Fruit fly (Drosophila melanogaster): ENCODE results near the gene CG32110.

CG32110 gene

dm6 chr3L:12830416-12830815, 21.9 kb downstream of the CG32110 start (continued):
- TF ChIP-seq CG17568 (GFP tag; optimal IDR thresholded peaks at IDR 0.05) (peak; percentile 54), CG3995 (GFP tag; optimal IDR thresholded peaks at IDR 0.05) (no peak), lmd (GFP tag; IDR thresholded peaks at IDR 0.05) (no peak)

- TF ChIP-seq ap (GFP tag; IDR thresholded peaks at IDR 0.05) (no peak), CG12391 (tag; optimal IDR thresholded peaks at IDR 0.05) (peak; percentile 61), Drgx (GFP tag; IDR thresholded peaks at IDR 0.05) (peak; percentile 70), Gug (GFP tag; IDR thresholded peaks at IDR 0.05) (no peak), wek (GFP tag; optimal IDR thresholded peaks at IDR 0.05) (no peak), CG16863 (GFP tag; optimal IDR thresholded peaks at IDR 0.05) (peak; percentile 25), Mes4 (GFP tag; optimal IDR thresholded peaks at IDR 0.05) (peak; percentile 14), Fer3 (tag; optimal IDR thresholded peaks at IDR 0.05) (peak; percentile 56), CG3407 (GFP tag; optimal IDR thresholded peaks at IDR 0.05) (peak; percentile 1), zfh1 (GFP tag; IDR thresholded peaks at IDR 0.05) (peak; percentile 61; the same call in 2 of the 3 replicates), CG18599 (GFP tag; optimal IDR thresholded peaks at IDR 0.05) (peak; percentile 36), CG33557 (GFP tag; optimal IDR thresholded peaks at IDR 0.05) (no peak), CG7556 (GFP tag; optimal IDR thresholded peaks at IDR 0.05) (peak; percentile 60), Eip74EF (GFP tag; optimal IDR thresholded peaks at IDR 0.05) (peak in 1 of 2 experiments; percentile 39), oc (tag; optimal IDR thresholded peaks at IDR 0.05) (peak; percentile 3), CG6272 (GFP tag; IDR thresholded peaks at IDR 0.05) (no peak; the same call in 1 of the 2 replicates), ken (GFP tag; IDR thresholded peaks at IDR 0.05) (peak; percentile 39; the same call in 1 of the 3 replicates), rib (GFP tag; IDR thresholded peaks at IDR 0.05) (peak; percentile 62; the same call in 1 of the 2 replicates), Trl (optimal IDR thresholded peaks at IDR 0.05) (no peak), Trl (GFP tag; optimal IDR thresholded peaks at IDR 0.05) (peak; percentile 58), CG7372 (GFP tag; IDR thresholded peaks at IDR 0.05) (0 out of 2 replicates have a peak, but pooled peaks have one; percentile 42), Hr78 (GFP tag; optimal IDR thresholded peaks at IDR 0.05) (no peak), slp2 (GFP tag; optimal IDR thresholded peaks at IDR 0.05) (peak; percentile 38), Gsc (GFP tag; IDR thresholded peaks at IDR 0.05) (no peak), Nf-YA (GFP tag; IDR thresholded peaks at IDR 0.05) (no peak), CG2712 (tag; optimal IDR thresholded peaks at IDR 0.05) (peak; percentile 67), CG9215 (GFP tag; IDR thresholded peaks at IDR 0.05) (no peak), CG4424 (GFP tag; optimal IDR thresholded peaks at IDR 0.05) (peak; percentile 26), croc (GFP tag; conservative IDR thresholded peaks at IDR 0.05) (no peak), Mrtf (GFP tag; IDR thresholded peaks at IDR 0.05) (no peak), nom (GFP tag; optimal IDR thresholded peaks at IDR 0.05) (peak; percentile 20), Asciz (GFP tag; optimal IDR thresholded peaks at IDR 0.05) (peak; percentile 49), vvl (GFP tag; IDR thresholded peaks at IDR 0.05) (peak; percentile 69), CG8388 (GFP tag; optimal IDR thresholded peaks at IDR 0.05) (peak; percentile 32), Xbp1 (GFP tag; optimal IDR thresholded peaks at IDR 0.05) (peak; percentile 67), org-1 (GFP tag; optimal IDR thresholded peaks at IDR 0.05) (peak; percentile 36), MTF-1 (GFP tag; optimal IDR thresholded peaks at IDR 0.05; ENCODE audit: borderline replicate concordance) (no peak), CG17912 (GFP tag; optimal IDR thresholded peaks at IDR 0.05) (no peak), CG15073 (GFP tag; optimal IDR thresholded peaks at IDR 0.05) (no peak), Poxn (GFP tag; IDR thresholded peaks at IDR 0.05) (no peak), lab (GFP tag; optimal IDR thresholded peaks at IDR 0.05) (peak; percentile 35), CG3995 (GFP tag; optimal IDR thresholded peaks at IDR 0.05) (no peak), crc (GFP tag; optimal IDR thresholded peaks at IDR 0.05) (peak; percentile 26), nmo (GFP tag; optimal IDR thresholded peaks at IDR 0.05) (peak; percentile 53), Antp (GFP tag; optimal IDR thresholded peaks at IDR 0.05) (peak; percentile 37), Sox102F (GFP tag; optimal IDR thresholded peaks at IDR 0.05) (peak; percentile 79)
Measured at dm6 chr3L:12831290-12831952, 22.9 kb downstream of the CG32110 start.

Measured in whole organism, embryonic.